Worm (Caenorhabditis elegans): ENCODE data around the gene acs-9.

acs-9 gene

ce11 chrX:16929560-16930332 lies 49.4 kb upstream of the acs-9 start (continued):
- peak; percentile 89 for TF ChIP-seq lin-39 (tag; optimal IDR thresholded peaks at IDR 0.05)

ce11 chrX:16928087-16928486 lies 47.8 kb upstream of the acs-9 start:
- TF ChIP-seq nhr-129 (tag; optimal IDR thresholded peaks at IDR 0.05) (peak; percentile 66), sma-3 (GFP tag; optimal IDR thresholded peaks at IDR 0.05) (peak; percentile 50), Y55F3AM.14 (GFP tag; optimal IDR thresholded peaks at IDR 0.05) (peak; percentile 2), nhr-21 (tag; optimal IDR thresholded peaks at IDR 0.05) (peak; percentile 26), lin-11 (tag; optimal IDR thresholded peaks at IDR 0.05) (peak; percentile 4), sma-9 (GFP tag; optimal IDR thresholded peaks at IDR 0.05) (peak; percentile 25), sma-9 (tag; optimal IDR thresholded peaks at IDR 0.05) (no peak), crh-2 (tag; optimal IDR thresholded peaks at IDR 0.05) (peak; percentile 89), unc-55 (GFP tag; optimal IDR thresholded peaks at IDR 0.05) (peak; percentile 44), C34F6.9 (tag; optimal IDR thresholded peaks at IDR 0.05) (peak; percentile 30), ama-1 (optimal IDR thresholded peaks at IDR 0.05) (no peak), lin-13 (GFP tag; optimal IDR thresholded peaks at IDR 0.05) (peak; percentile 55), mbf-1 (tag; optimal IDR thresholded peaks at IDR 0.05) (no peak), nhr-77 (tag; optimal IDR thresholded peaks at IDR 0.05) (no peak)

ce11 chrX:16925343-16925742 lies 45.0 kb upstream of the acs-9 start:
- no peak for TF ChIP-seq ztf-11 (tag; optimal IDR thresholded peaks at IDR 0.05)
- peak; percentile 87 for TF ChIP-seq snpc-4 (tag; optimal IDR thresholded peaks at IDR 0.05)

- TF ChIP-seq mdl-1 (tag; optimal IDR thresholded peaks at IDR 0.05) = no peak
- no peak for TF ChIP-seq lsy-2 (tag; optimal IDR thresholded peaks at IDR 0.05)
- TF ChIP-seq nhr-6 (tag; optimal IDR thresholded peaks at IDR 0.05) = no peak
- TF ChIP-seq aly-2 (tag; optimal IDR thresholded peaks at IDR 0.05) = no peak
- no peak for TF ChIP-seq nhr-21 (tag; optimal IDR thresholded peaks at IDR 0.05)
- no peak for TF ChIP-seq unc-55 (GFP tag; optimal IDR thresholded peaks at IDR 0.05)
- no peak for TF ChIP-seq crh-2 (tag; optimal IDR thresholded peaks at IDR 0.05)
- TF ChIP-seq egl-27 (tag; optimal IDR thresholded peaks at IDR 0.05) = no peak
- TF ChIP-seq R02D3.7 (tag; optimal IDR thresholded peaks at IDR 0.05) = no peak
These were observed 43.3 kb upstream of the acs-9 start, which contains the start of gene C30E1.4 for ce11 chrX:16923636-16924035. C30E1.4 (plus strand) TSS chrX:16923936.

- TF ChIP-seq mdl-1 (tag; optimal IDR thresholded peaks at IDR 0.05) = no peak
- TF ChIP-seq skn-1 (tag; optimal IDR thresholded peaks at IDR 0.05) = no peak
- no peak for TF ChIP-seq crh-2 (tag; optimal IDR thresholded peaks at IDR 0.05)
- no peak for TF ChIP-seq nhr-21 (tag; optimal IDR thresholded peaks at IDR 0.05)
- TF ChIP-seq ZK546.5 (tag; optimal IDR thresholded peaks at IDR 0.05) = no peak
- TF ChIP-seq Y55F3AM.14 (GFP tag; optimal IDR thresholded peaks at IDR 0.05) = no peak
- TF ChIP-seq nhr-237 (tag; optimal IDR thresholded peaks at IDR 0.05) = no peak
- TF ChIP-seq egl-27 (tag; optimal IDR thresholded peaks at IDR 0.05) = no peak
- no peak for TF ChIP-seq ama-1 (optimal IDR thresholded peaks at IDR 0.05)
- TF ChIP-seq elt-1 (tag; optimal IDR thresholded peaks at IDR 0.05) = no peak
- TF ChIP-seq peb-1 (tag; optimal IDR thresholded peaks at IDR 0.05) = no peak
- TF ChIP-seq zag-1 (tag; optimal IDR thresholded peaks at IDR 0.05) = no peak
- no peak for TF ChIP-seq nhr-6 (tag; optimal IDR thresholded peaks at IDR 0.05)
These were observed 41.2 kb upstream of the acs-9 start, which contains the start of gene fbxb-114 for ce11 chrX:16921533-16921932. fbxb-114 (plus strand) TSS chrX:16921833.

ce11 chrX:16919468-16919867 lies 39.1 kb upstream of the acs-9 start:
- no peak for TF ChIP-seq lsy-2 (tag; optimal IDR thresholded peaks at IDR 0.05)
- TF ChIP-seq peb-1 (tag; optimal IDR thresholded peaks at IDR 0.05) = no peak
- TF ChIP-seq ama-1 (optimal IDR thresholded peaks at IDR 0.05) = no peak
- no peak for TF ChIP-seq egl-27 (tag; optimal IDR thresholded peaks at IDR 0.05)
- TF ChIP-seq sma-9 (GFP tag; optimal IDR thresholded peaks at IDR 0.05) = peak; percentile 1
- no peak for TF ChIP-seq sma-9 (tag; optimal IDR thresholded peaks at IDR 0.05)
- no peak for TF ChIP-seq lin-11 (tag; optimal IDR thresholded peaks at IDR 0.05)
- TF ChIP-seq lin-39 (tag; optimal IDR thresholded peaks at IDR 0.05) = no peak
- TF ChIP-seq nhr-25 (tag; optimal IDR thresholded peaks at IDR 0.05) = no peak
- TF ChIP-seq fos-1 (tag; optimal IDR thresholded peaks at IDR 0.05) = peak; percentile 80
- no peak for TF ChIP-seq elt-1 (tag; optimal IDR thresholded peaks at IDR 0.05)
